Worm (Caenorhabditis elegans) whole organism, L4 larva: ENCODE measurements around the gene col-91.
A peak's percentile ranks its signal among the peaks of the same experiment; 100 is the strongest.

Experiments
- D1046.2 ChIP-seq: fragments of 200-800 bp; sonication (Bioruptor generic); IDR thresholded peaks from 2 replicates; pipeline ENCODE4 v1.3.6; 2022; ENCODE audit warnings: missing genetic modification characterization, missing compliant biosample characterization
- F49E8.2 ChIP-seq: sonication (generic microtip); optimal IDR thresholded peaks from 2 replicates; lab custom pipeline; 2016; ENCODE audit warnings: missing compliant biosample characterization, mild to moderate bottlenecking, missing genetic modification characterization, borderline replicate concordance
- T20F7.1 ChIP-seq: fragments of 200-800 bp; sonication (Bioruptor generic); optimal IDR thresholded peaks from 2 replicates; lab custom pipeline; 2018; ENCODE audit warnings: mild to moderate bottlenecking, missing genetic modification characterization, missing compliant biosample characterization
- Y48G9A.11 ChIP-seq: fragments of 200-800 bp; sonication (Bioruptor generic); IDR thresholded peaks from 2 replicates; pipeline ENCODE4 v1.3.6; 2022; ENCODE audit warnings: missing genetic modification reagents, missing genetic modification characterization, missing compliant biosample characterization
- Y75B8A.6 ChIP-seq: fragments of 200-800 bp; sonication (Bioruptor generic); IDR thresholded peaks from 2 replicates; pipeline ENCODE4 v1.3.6; 2022; ENCODE audit warnings: missing genetic modification reagents, missing genetic modification characterization, missing compliant biosample characterization
- ZK337.2 ChIP-seq: fragments of 200-800 bp; sonication (Bioruptor generic); IDR thresholded peaks from 2 replicates; pipeline ENCODE4 v1.3.6; 2022; ENCODE audit warnings: missing genetic modification reagents, missing genetic modification characterization, missing compliant biosample characterization
- arid-1 ChIP-seq: fragments of 200-800 bp; sonication (Bioruptor generic); conservative IDR thresholded peaks from 2 replicates; pipeline ENCODE4 v1.3.6; 2022; ENCODE audit warnings: missing genetic modification reagents, missing genetic modification characterization, missing compliant biosample characterization
- ceh-20 ChIP-seq: fragments of 200-800 bp; sonication (Bioruptor generic); IDR thresholded peaks from 2 replicates; pipeline ENCODE4 v1.3.6; 2022; ENCODE audit warnings: missing genetic modification reagents, missing genetic modification characterization, missing compliant biosample characterization
- ceh-44 ChIP-seq: fragments of 200-800 bp; sonication (Bioruptor generic); IDR thresholded peaks from 2 replicates; pipeline ENCODE4 v1.3.6; 2022; ENCODE audit warnings: missing genetic modification reagents, missing genetic modification characterization, missing compliant biosample characterization
- daf-12 ChIP-seq: fragments of 150-350 bp; optimal IDR thresholded peaks from 2 replicates; lab custom pipeline; 2014; ENCODE audit warnings: missing biosample characterization, missing genetic modification reagents, missing genetic modification characterization
- daf-8 ChIP-seq: fragments of 200-800 bp; sonication (Bioruptor generic); IDR thresholded peaks from 2 replicates; pipeline ENCODE4 v1.3.6; 2022; ENCODE audit warnings: missing genetic modification characterization, missing compliant biosample characterization
- dmd-6 ChIP-seq: fragments of 200-800 bp; sonication (Bioruptor generic); IDR thresholded peaks from 2 replicates; pipeline ENCODE4 v1.3.6; 2022; ENCODE audit warnings: missing genetic modification reagents, missing genetic modification characterization, missing compliant biosample characterization
- dmd-9 ChIP-seq: fragments of 200-800 bp; sonication (Bioruptor generic); IDR thresholded peaks from 2 replicates; pipeline ENCODE4 v1.3.6; 2022; ENCODE audit warnings: missing genetic modification reagents, missing genetic modification characterization, missing compliant biosample characterization
- dpl-1 ChIP-seq: fragments of 150-350 bp; optimal IDR thresholded peaks from 2 replicates; lab custom pipeline; 2014; ENCODE audit warnings: missing biosample characterization, missing genetic modification reagents, missing genetic modification characterization
- duxl-1 ChIP-seq: sonication (generic microtip); optimal IDR thresholded peaks from 2 replicates; lab custom pipeline; 2016; ENCODE audit warnings: mild to moderate bottlenecking, missing genetic modification characterization, moderate library complexity, missing compliant biosample characterization; ENCODE audit not compliant: poor library complexity
- dve-1 ChIP-seq: sonication (generic microtip); optimal IDR thresholded peaks from 2 replicates; lab custom pipeline; 2017; ENCODE audit warnings: antibody characterized with exemption, mild to moderate bottlenecking, missing genetic modification characterization, missing compliant biosample characterization; ENCODE audit not compliant: insufficient read depth
- egl-27 ChIP-seq: sonication (generic microtip); optimal IDR thresholded peaks from 3 replicates; lab custom pipeline; 2017; ENCODE audit warnings: missing biosample characterization, missing genetic modification reagents, missing genetic modification characterization
- hif-1 ChIP-seq, 2 experiments: sonication (generic microtip); optimal IDR thresholded peaks; 2 replicates each; lab custom pipeline; 2016 to 2017; ENCODE audit warnings: missing compliant biosample characterization in 2 of 2, missing genetic modification characterization in 2 of 2, missing genetic modification reagents in 2 of 2, missing genotype in 2 of 2, mild to moderate bottlenecking in 1 of 2
- hlh-30 ChIP-seq: sonication (generic microtip); optimal IDR thresholded peaks from 2 replicates; lab custom pipeline; 2017; ENCODE audit warnings: antibody characterized with exemption, mild to moderate bottlenecking, missing genetic modification characterization, missing compliant biosample characterization; ENCODE audit not compliant: insufficient read depth
- hmg-1.1 ChIP-seq: fragments of 200-800 bp; sonication (Bioruptor generic); IDR thresholded peaks from 2 replicates; pipeline ENCODE4 v1.3.6; 2022; ENCODE audit warnings: missing genetic modification reagents, missing genetic modification characterization, missing compliant biosample characterization
- jun-1 ChIP-seq: fragments of 150-350 bp; optimal IDR thresholded peaks from 2 replicates; lab custom pipeline; 2014; ENCODE audit warnings: missing biosample characterization, missing genetic modification reagents, missing genetic modification characterization
- lin-15B ChIP-seq: fragments of 150-350 bp; sonication (generic microtip); optimal IDR thresholded peaks from 3 replicates; lab custom pipeline; 2014; ENCODE audit warnings: missing biosample characterization, missing genetic modification characterization
- lin-39 ChIP-seq: fragments of 150-350 bp; optimal IDR thresholded peaks from 2 replicates; lab custom pipeline; 2014; ENCODE audit warnings: missing biosample characterization, missing genetic modification reagents, missing genetic modification characterization
- lsy-2 ChIP-seq, 2 experiments: fragments of 150-350 bp in 1 of 2; sonication (generic microtip) in 1 of 2; optimal IDR thresholded peaks; 2 replicates each; lab custom pipeline; 2014 to 2017; ENCODE audit warnings: missing biosample characterization in 2 of 2, missing genetic modification characterization in 2 of 2
- madf-5 ChIP-seq, 2 experiments: fragments of 200-800 bp; sonication (Bioruptor generic); IDR thresholded peaks; 2 replicates each; pipeline ENCODE4 v1.3.6; 2022; ENCODE audit warnings: missing compliant biosample characterization in 2 of 2, missing genetic modification characterization in 2 of 2
- madf-9 ChIP-seq: fragments of 200-800 bp; sonication (Bioruptor generic); conservative IDR thresholded peaks from 2 replicates; pipeline ENCODE4 v1.3.6; 2022; ENCODE audit warnings: missing genetic modification reagents, missing genetic modification characterization, missing compliant biosample characterization
- mdt-29 ChIP-seq: fragments of 200-800 bp; sonication (Bioruptor generic); IDR thresholded peaks from 2 replicates; pipeline ENCODE4 v1.3.6; 2022; ENCODE audit warnings: missing genetic modification reagents, missing genetic modification characterization, missing compliant biosample characterization
- mep-1 ChIP-seq: fragments of 150-350 bp; sonication (generic microtip); optimal IDR thresholded peaks from 3 replicates; lab custom pipeline; 2014; ENCODE audit warnings: missing biosample characterization, missing genetic modification characterization
- mes-2 ChIP-seq: sonication (generic microtip); optimal IDR thresholded peaks from 2 replicates; lab custom pipeline; 2016; ENCODE audit warnings: missing genotype, mild to moderate bottlenecking, missing genetic modification characterization, missing compliant biosample characterization; ENCODE audit not compliant: poor library complexity, severe bottlenecking
- mxl-3 ChIP-seq: fragments of 200-800 bp; sonication (Bioruptor generic); optimal IDR thresholded peaks from 2 replicates; lab custom pipeline; 2018; ENCODE audit warnings: mild to moderate bottlenecking, missing genetic modification characterization, missing compliant biosample characterization
- nhr-102 ChIP-seq: sonication (generic microtip); optimal IDR thresholded peaks from 2 replicates; lab custom pipeline; 2016; ENCODE audit warnings: mild to moderate bottlenecking, missing genetic modification characterization, moderate library complexity, missing compliant biosample characterization
- nhr-41 ChIP-seq: fragments of 200-800 bp; sonication (Bioruptor generic); IDR thresholded peaks from 2 replicates; pipeline ENCODE4 v1.3.6; 2022; ENCODE audit warnings: missing genetic modification reagents, missing genetic modification characterization, missing compliant biosample characterization
- nhr-48 ChIP-seq: sonication (generic microtip); optimal IDR thresholded peaks from 2 replicates; lab custom pipeline; 2016; ENCODE audit warnings: mild to moderate bottlenecking, missing genetic modification characterization, missing compliant biosample characterization
- nhr-6 ChIP-seq: fragments of 150-350 bp; optimal IDR thresholded peaks from 2 replicates; lab custom pipeline; 2014; ENCODE audit warnings: missing biosample characterization, missing genetic modification characterization
- nhr-76 ChIP-seq: fragments of 150-350 bp; optimal IDR thresholded peaks from 2 replicates; lab custom pipeline; 2014; ENCODE audit warnings: missing biosample characterization, missing genetic modification characterization
- nhr-77 ChIP-seq: fragments of 150-350 bp; optimal IDR thresholded peaks from 2 replicates; lab custom pipeline; 2014; ENCODE audit warnings: missing biosample characterization, missing genetic modification characterization
- pha-4 ChIP-seq, 2 experiments: fragments of 150-350 bp in 1 of 2; fragments of 200-800 bp in 1 of 2; sonication (Bioruptor generic) in 1 of 2; IDR thresholded peaks in 1 of 2; optimal IDR thresholded peaks in 1 of 2; 2 replicates each; pipeline versions ENCODE4 v1.3.6 to Lab custom; 2014 to 2022; ENCODE audit warnings: missing genetic modification characterization in 2 of 2, missing genetic modification reagents in 2 of 2, missing biosample characterization in 1 of 2, missing compliant biosample characterization in 1 of 2
- php-3 ChIP-seq: fragments of 200-800 bp; sonication (Bioruptor generic); IDR thresholded peaks from 2 replicates; pipeline ENCODE4 v1.3.6; 2022; ENCODE audit warnings: missing genetic modification reagents, missing genetic modification characterization, missing compliant biosample characterization
- pqm-1 ChIP-seq: sonication (generic microtip); optimal IDR thresholded peaks from 2 replicates; lab custom pipeline; 2017; ENCODE audit warnings: missing biosample characterization, missing genetic modification characterization
- rbr-2 ChIP-seq: sonication (generic microtip); optimal IDR thresholded peaks from 2 replicates; lab custom pipeline; 2016; ENCODE audit warnings: missing genotype, missing genetic modification characterization, missing compliant biosample characterization
- sdz-12 ChIP-seq: fragments of 200-800 bp; sonication (Bioruptor generic); optimal IDR thresholded peaks from 2 replicates; lab custom pipeline; 2018; ENCODE audit warnings: mild to moderate bottlenecking, missing genetic modification characterization, missing compliant biosample characterization
- spr-1 ChIP-seq: sonication (generic microtip); optimal IDR thresholded peaks from 2 replicates; lab custom pipeline; 2016; ENCODE audit warnings: mild to moderate bottlenecking, missing genetic modification characterization, missing compliant biosample characterization
- tag-97 ChIP-seq: fragments of 200-800 bp; sonication (Bioruptor generic); IDR thresholded peaks from 2 replicates; pipeline ENCODE4 v1.3.6; 2022; ENCODE audit warnings: missing genetic modification characterization, missing compliant biosample characterization
- unc-130 ChIP-seq: sonication (generic microtip); optimal IDR thresholded peaks from 2 replicates; lab custom pipeline; 2016; ENCODE audit warnings: missing genetic modification reagents, missing genetic modification characterization, missing compliant biosample characterization
- vab-7 ChIP-seq: fragments of 200-800 bp; sonication (Bioruptor generic); IDR thresholded peaks from 2 replicates; pipeline ENCODE4 v1.3.6; 2022; ENCODE audit warnings: missing genetic modification reagents, missing genetic modification characterization, missing compliant biosample characterization
- zfp-2 ChIP-seq: sonication (generic microtip); optimal IDR thresholded peaks from 2 replicates; lab custom pipeline; 2016; ENCODE audit warnings: mild to moderate bottlenecking, missing genetic modification characterization, missing compliant biosample characterization
- zfp-3 ChIP-seq: fragments of 200-800 bp; sonication (Bioruptor generic); conservative IDR thresholded peaks from 2 replicates; pipeline ENCODE4 v1.3.6; 2022; ENCODE audit warnings: missing genetic modification reagents, missing genetic modification characterization, missing compliant biosample characterization
- ztf-7 ChIP-seq: fragments of 150-350 bp; optimal IDR thresholded peaks from 2 replicates; lab custom pipeline; 2014; ENCODE audit warnings: missing biosample characterization, missing genetic modification characterization

The col-91 gene

DNA sequence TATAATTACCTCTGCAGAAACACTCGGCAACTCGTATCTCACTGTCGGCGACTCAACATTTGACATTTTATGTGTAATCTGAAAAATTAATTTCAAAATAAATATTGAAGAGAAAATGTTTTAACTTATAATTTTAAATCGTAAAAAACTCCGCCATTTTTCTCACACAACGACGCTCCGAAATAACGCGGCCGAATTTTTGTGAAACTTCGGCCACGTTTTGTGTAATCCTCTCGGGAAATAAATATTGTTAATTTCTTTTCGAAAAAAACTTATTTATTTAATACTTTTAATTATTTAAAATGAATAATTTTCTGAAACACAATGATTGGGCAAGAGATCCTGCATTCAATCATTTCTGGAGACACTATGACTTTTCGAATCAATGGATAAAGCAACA is 43.9 kb upstream of the col-91 start, which contains the start of the genes F10E9.7 and F10E9.5:
TSS of gene F10E9.7 (minus strand) at position 86 of the 400 bp plus-strand sequence.
TSS of gene F10E9.5 (plus strand) at position 237 of the 400 bp plus-strand sequence.
- TF ChIP-seq zfp-3 (GFP tag; lab: Robert Waterston, UW), result peak; percentile 60; the same call in 1 of the 2 replicates
- peak; percentile 63 for TF ChIP-seq hlh-30 (tag; lab: Kevin White, UChicago)
- TF ChIP-seq D1046.2 (GFP tag; lab: Robert Waterston, UW), result peak; percentile 60; the same call in 1 of the 2 replicates
- TF ChIP-seq ceh-20 (GFP tag; lab: Robert Waterston, UW), result 0 out of 2 replicates have a peak, but pooled peaks have one; percentile 28
- TF ChIP-seq duxl-1, result peak; percentile 88
- peak; percentile 54; the same call in 1 of the 2 replicates for TF ChIP-seq hmg-1.1
- peak; percentile 16 for TF ChIP-seq F49E8.2 (tag; lab: Kevin White, UChicago)
- TF ChIP-seq mdt-29 (GFP tag; lab: Robert Waterston, UW), result 0 out of 2 replicates have a peak, but pooled peaks have one; percentile 45
- TF ChIP-seq madf-5 (GFP tag; IDR thresholded peaks at IDR 0.05; lab: Robert Waterston, UW), result peak in 1 of 2 experiments; percentile 61; a peak in 1 of 4 replicates
- peak; percentile 99 for TF ChIP-seq T20F7.1 (GFP tag; lab: Kevin White, UChicago)
- TF ChIP-seq jun-1 (tag; lab: Kevin White, UChicago), result no peak
- peak; percentile 97 for TF ChIP-seq ZK337.2
- peak; percentile 60; the same call in 1 of the 2 replicates for TF ChIP-seq arid-1 (GFP tag; lab: Robert Waterston, UW)
- peak; percentile 76 for TF ChIP-seq pha-4 (GFP tag; IDR thresholded peaks at IDR 0.05; lab: Robert Waterston, UW)
- TF ChIP-seq pha-4 (tag; optimal IDR thresholded peaks at IDR 0.05; lab: Kevin White, UChicago), result peak; percentile 69
- peak; percentile 57 for TF ChIP-seq nhr-77 (tag; lab: Kevin White, UChicago)
- 0 out of 2 replicates have a peak, but pooled peaks have one; percentile 10 for TF ChIP-seq tag-97
- peak; percentile 83 for TF ChIP-seq dmd-6 (GFP tag; lab: Robert Waterston, UW)
- TF ChIP-seq mep-1, result peak; percentile 87
- peak; percentile 86 for TF ChIP-seq ceh-44
- peak; percentile 86 for TF ChIP-seq dve-1
- peak in 1 of 2 experiments; percentile 93 for TF ChIP-seq hif-1 (tag; optimal IDR thresholded peaks at IDR 0.05; lab: Kevin White, UChicago)
- TF ChIP-seq nhr-76 (tag; lab: Kevin White, UChicago), result no peak
- TF ChIP-seq dpl-1 (GFP tag; lab: Kevin White, UChicago), result peak; percentile 96
- peak; percentile 100 for TF ChIP-seq mes-2
- peak; percentile 45 for TF ChIP-seq lin-15B (tag; lab: Kevin White, UChicago)
- TF ChIP-seq daf-8 (GFP tag; lab: Robert Waterston, UW), result no peak
- peak; percentile 70 for TF ChIP-seq ztf-7 (tag; lab: Kevin White, UChicago)
- peak; percentile 96 for TF ChIP-seq dmd-9 (GFP tag; lab: Robert Waterston, UW)
- TF ChIP-seq Y75B8A.6 (GFP tag; lab: Robert Waterston, UW), result no peak
- TF ChIP-seq lin-39, result no peak
- TF ChIP-seq nhr-102 (tag; lab: Kevin White, UChicago), result peak; percentile 54
- peak; percentile 99 for TF ChIP-seq Y48G9A.11 (GFP tag; lab: Robert Waterston, UW)
- peak; percentile 96 for TF ChIP-seq unc-130
- TF ChIP-seq spr-1 (tag; lab: Kevin White, UChicago), result peak; percentile 32
- peak; percentile 24 for TF ChIP-seq nhr-48
- TF ChIP-seq daf-12, result no peak
- TF ChIP-seq lsy-2 (tag; optimal IDR thresholded peaks at IDR 0.05; lab: Kevin White, UChicago), result peak in 1 of 2 experiments; percentile 96
- TF ChIP-seq nhr-41, result no peak
- peak; percentile 61; the same call in 1 of the 2 replicates for TF ChIP-seq madf-9 (GFP tag; lab: Robert Waterston, UW)
- TF ChIP-seq mxl-3 (GFP tag; lab: Kevin White, UChicago), result peak; percentile 39
- TF ChIP-seq rbr-2, result peak; percentile 76
- TF ChIP-seq nhr-6 (tag; lab: Kevin White, UChicago), result peak; percentile 45
- TF ChIP-seq vab-7 (GFP tag; lab: Robert Waterston, UW), result 0 out of 2 replicates have a peak, but pooled peaks have one; percentile 56
- peak; percentile 68 for TF ChIP-seq sdz-12 (GFP tag; lab: Kevin White, UChicago)
- no peak for TF ChIP-seq egl-27 (tag; lab: Kevin White, UChicago)
- TF ChIP-seq php-3, result no peak
- TF ChIP-seq zfp-2 (tag; lab: Kevin White, UChicago), result peak; percentile 47
- peak; percentile 25 for TF ChIP-seq pqm-1 (tag; lab: Kevin White, UChicago)
